Worm (Caenorhabditis elegans) whole organism, L4 larva: ENCODE data around the gene T16G1.4.

Source experiments
- F10B5.3 ChIP-seq: sonication (generic microtip); optimal IDR thresholded peaks from 2 replicates; lab custom pipeline; 2016; ENCODE audit warnings: mild to moderate bottlenecking, missing genetic modification characterization, missing compliant biosample characterization
- F26F4.8 ChIP-seq: fragments of 200-800 bp; sonication (Bioruptor generic); conservative IDR thresholded peaks from 2 replicates; pipeline ENCODE4 v1.3.6; 2022; ENCODE audit warnings: missing genetic modification characterization, missing compliant biosample characterization
- F37D6.2 ChIP-seq: sonication (generic microtip); optimal IDR thresholded peaks from 2 replicates; lab custom pipeline; 2016; ENCODE audit warnings: mild to moderate bottlenecking, missing genetic modification characterization, missing compliant biosample characterization
- F44E2.7 ChIP-seq: fragments of 200-800 bp; sonication (Bioruptor generic); IDR thresholded peaks from 2 replicates; pipeline ENCODE4 v2.1.2; 2022; ENCODE audit warnings: missing genetic modification characterization, missing compliant biosample characterization
- R02D3.7 ChIP-seq: fragments of 150-350 bp; sonication (generic microtip); optimal IDR thresholded peaks from 3 replicates; lab custom pipeline; 2014; ENCODE audit warnings: missing biosample characterization, missing genetic modification characterization
- Y5F2A.4 ChIP-seq: fragments of 200-800 bp; sonication (Bioruptor generic); optimal IDR thresholded peaks from 2 replicates; lab custom pipeline; 2018; ENCODE audit warnings: mild to moderate bottlenecking, missing genetic modification characterization, missing compliant biosample characterization
- aly-2 ChIP-seq: sonication (generic microtip); optimal IDR thresholded peaks from 2 replicates; lab custom pipeline; 2018; ENCODE audit warnings: missing biosample characterization, missing genetic modification characterization
- ama-1 ChIP-seq: fragments of 150-350 bp; optimal IDR thresholded peaks from 2 replicates; lab custom pipeline; 2014; ENCODE audit warnings: inconsistent platforms, mixed read lengths
- attf-4 ChIP-seq: sonication (generic microtip); optimal IDR thresholded peaks from 3 replicates; lab custom pipeline; 2017; ENCODE audit warnings: missing biosample characterization, missing genetic modification characterization
- ceh-20 ChIP-seq: fragments of 200-800 bp; sonication (Bioruptor generic); IDR thresholded peaks from 2 replicates; pipeline ENCODE4 v1.3.6; 2022; ENCODE audit warnings: missing genetic modification reagents, missing genetic modification characterization, missing compliant biosample characterization
- ceh-28 ChIP-seq: fragments of 150-350 bp; optimal IDR thresholded peaks from 2 replicates; lab custom pipeline; 2014; ENCODE audit warnings: missing biosample characterization, missing genetic modification reagents, missing genetic modification characterization
- ceh-62 ChIP-seq: sonication (generic microtip); optimal IDR thresholded peaks from 2 replicates; lab custom pipeline; 2017; ENCODE audit warnings: missing biosample characterization, missing genetic modification characterization
- ces-1 ChIP-seq: fragments of 150-350 bp; sonication (generic microtip); optimal IDR thresholded peaks from 4 replicates; lab custom pipeline; 2014; ENCODE audit warnings: missing biosample characterization, missing genetic modification reagents, missing genetic modification characterization
- daf-16 ChIP-seq, 3 experiments: sonication (generic microtip); optimal IDR thresholded peaks; 2 replicates each; lab custom pipeline; 2016 to 2017; ENCODE audit warnings: missing genetic modification characterization in 3 of 3, missing genetic modification reagents in 3 of 3, mild to moderate bottlenecking in 2 of 3, missing compliant biosample characterization in 2 of 3, missing biosample characterization in 1 of 3, moderate library complexity in 1 of 3
- daf-8 ChIP-seq: fragments of 200-800 bp; sonication (Bioruptor generic); IDR thresholded peaks from 2 replicates; pipeline ENCODE4 v1.3.6; 2022; ENCODE audit warnings: missing genetic modification characterization, missing compliant biosample characterization
- dmd-6 ChIP-seq: fragments of 200-800 bp; sonication (Bioruptor generic); IDR thresholded peaks from 2 replicates; pipeline ENCODE4 v1.3.6; 2022; ENCODE audit warnings: missing genetic modification reagents, missing genetic modification characterization, missing compliant biosample characterization
- dmd-8 ChIP-seq: fragments of 200-800 bp; sonication (Bioruptor generic); IDR thresholded peaks from 2 replicates; pipeline ENCODE4 v1.3.6; 2022; ENCODE audit warnings: missing genetic modification characterization, missing compliant biosample characterization
- dpl-1 ChIP-seq: fragments of 150-350 bp; optimal IDR thresholded peaks from 2 replicates; lab custom pipeline; 2014; ENCODE audit warnings: missing biosample characterization, missing genetic modification reagents, missing genetic modification characterization
- duxl-1 ChIP-seq: sonication (generic microtip); optimal IDR thresholded peaks from 2 replicates; lab custom pipeline; 2016; ENCODE audit warnings: mild to moderate bottlenecking, missing genetic modification characterization, moderate library complexity, missing compliant biosample characterization; ENCODE audit not compliant: poor library complexity
- dve-1 ChIP-seq: sonication (generic microtip); optimal IDR thresholded peaks from 2 replicates; lab custom pipeline; 2017; ENCODE audit warnings: antibody characterized with exemption, mild to moderate bottlenecking, missing genetic modification characterization, missing compliant biosample characterization; ENCODE audit not compliant: insufficient read depth
- fkh-10 ChIP-seq: fragments of 150-350 bp; optimal IDR thresholded peaks from 2 replicates; lab custom pipeline; 2014; ENCODE audit warnings: missing biosample characterization, missing genetic modification reagents, missing genetic modification characterization
- fos-1 ChIP-seq: fragments of 150-350 bp; optimal IDR thresholded peaks from 2 replicates; lab custom pipeline; 2014; ENCODE audit warnings: missing biosample characterization, missing genetic modification characterization
- hlh-11 ChIP-seq: fragments of 200-800 bp; sonication (Bioruptor generic); optimal IDR thresholded peaks from 2 replicates; lab custom pipeline; 2018; ENCODE audit warnings: mild to moderate bottlenecking, missing genetic modification characterization, missing compliant biosample characterization
- hlh-30 ChIP-seq: sonication (generic microtip); optimal IDR thresholded peaks from 2 replicates; lab custom pipeline; 2017; ENCODE audit warnings: antibody characterized with exemption, mild to moderate bottlenecking, missing genetic modification characterization, missing compliant biosample characterization; ENCODE audit not compliant: insufficient read depth
- lin-1 ChIP-seq: fragments of 200-800 bp; sonication (Bioruptor generic); IDR thresholded peaks from 2 replicates; pipeline ENCODE4 v1.3.6; 2022; ENCODE audit warnings: missing genetic modification reagents, missing genetic modification characterization, missing compliant biosample characterization
- lin-13 ChIP-seq: fragments of 150-350 bp; optimal IDR thresholded peaks from 2 replicates; lab custom pipeline; 2014; ENCODE audit warnings: missing biosample characterization, missing genetic modification reagents, missing genetic modification characterization
- lin-15B ChIP-seq: fragments of 150-350 bp; sonication (generic microtip); optimal IDR thresholded peaks from 3 replicates; lab custom pipeline; 2014; ENCODE audit warnings: missing biosample characterization, missing genetic modification characterization
- lin-38 ChIP-seq: fragments of 200-800 bp; sonication (Bioruptor generic); IDR thresholded peaks from 2 replicates; pipeline ENCODE4 v1.3.6; 2022; ENCODE audit warnings: missing genetic modification reagents, missing genetic modification characterization, missing compliant biosample characterization
- lir-3 ChIP-seq: sonication (generic microtip); optimal IDR thresholded peaks from 2 replicates; lab custom pipeline; 2016; ENCODE audit warnings: mild to moderate bottlenecking, missing genetic modification characterization, missing compliant biosample characterization
- madf-5 ChIP-seq, 2 experiments: fragments of 200-800 bp; sonication (Bioruptor generic); IDR thresholded peaks; 2 replicates each; pipeline ENCODE4 v1.3.6; 2022; ENCODE audit warnings: missing compliant biosample characterization in 2 of 2, missing genetic modification characterization in 2 of 2
- mdt-29 ChIP-seq: fragments of 200-800 bp; sonication (Bioruptor generic); IDR thresholded peaks from 2 replicates; pipeline ENCODE4 v1.3.6; 2022; ENCODE audit warnings: missing genetic modification reagents, missing genetic modification characterization, missing compliant biosample characterization
- mep-1 ChIP-seq: fragments of 150-350 bp; sonication (generic microtip); optimal IDR thresholded peaks from 3 replicates; lab custom pipeline; 2014; ENCODE audit warnings: missing biosample characterization, missing genetic modification characterization
- mes-2 ChIP-seq: sonication (generic microtip); optimal IDR thresholded peaks from 2 replicates; lab custom pipeline; 2016; ENCODE audit warnings: missing genotype, mild to moderate bottlenecking, missing genetic modification characterization, missing compliant biosample characterization; ENCODE audit not compliant: poor library complexity, severe bottlenecking
- mxl-2 ChIP-seq: fragments of 200-800 bp; sonication (Bioruptor generic); conservative IDR thresholded peaks from 2 replicates; pipeline ENCODE4 v1.3.6; 2022; ENCODE audit warnings: missing genetic modification reagents, missing genetic modification characterization, missing compliant biosample characterization
- mxl-3 ChIP-seq: fragments of 200-800 bp; sonication (Bioruptor generic); optimal IDR thresholded peaks from 2 replicates; lab custom pipeline; 2018; ENCODE audit warnings: mild to moderate bottlenecking, missing genetic modification characterization, missing compliant biosample characterization
- nhr-10 ChIP-seq: fragments of 150-350 bp; optimal IDR thresholded peaks from 2 replicates; lab custom pipeline; 2014; ENCODE audit warnings: missing biosample characterization, missing genetic modification characterization
- nhr-102 ChIP-seq: sonication (generic microtip); optimal IDR thresholded peaks from 2 replicates; lab custom pipeline; 2016; ENCODE audit warnings: mild to moderate bottlenecking, missing genetic modification characterization, moderate library complexity, missing compliant biosample characterization
- nhr-25 ChIP-seq: sonication (generic microtip); optimal IDR thresholded peaks from 2 replicates; lab custom pipeline; 2017; ENCODE audit warnings: missing genetic modification characterization, mild to moderate bottlenecking, missing compliant biosample characterization, antibody characterized with exemption, moderate library complexity, borderline replicate concordance; ENCODE audit not compliant: insufficient read depth
- nhr-28 ChIP-seq: fragments of 150-350 bp; optimal IDR thresholded peaks from 2 replicates; lab custom pipeline; 2014; ENCODE audit warnings: missing biosample characterization, missing genetic modification characterization
- nhr-48 ChIP-seq: sonication (generic microtip); optimal IDR thresholded peaks from 2 replicates; lab custom pipeline; 2016; ENCODE audit warnings: mild to moderate bottlenecking, missing genetic modification characterization, missing compliant biosample characterization
- nhr-6 ChIP-seq: fragments of 150-350 bp; optimal IDR thresholded peaks from 2 replicates; lab custom pipeline; 2014; ENCODE audit warnings: missing biosample characterization, missing genetic modification characterization
- nhr-76 ChIP-seq: fragments of 150-350 bp; optimal IDR thresholded peaks from 2 replicates; lab custom pipeline; 2014; ENCODE audit warnings: missing biosample characterization, missing genetic modification characterization
- nhr-77 ChIP-seq: fragments of 150-350 bp; optimal IDR thresholded peaks from 2 replicates; lab custom pipeline; 2014; ENCODE audit warnings: missing biosample characterization, missing genetic modification characterization
- pqm-1 ChIP-seq: sonication (generic microtip); optimal IDR thresholded peaks from 2 replicates; lab custom pipeline; 2017; ENCODE audit warnings: missing biosample characterization, missing genetic modification characterization
- saeg-2 ChIP-seq: fragments of 200-800 bp; sonication (Bioruptor generic); IDR thresholded peaks from 2 replicates; pipeline ENCODE4 v1.3.6; 2022; ENCODE audit warnings: missing genetic modification reagents, missing genetic modification characterization, missing compliant biosample characterization
- sdz-12 ChIP-seq: fragments of 200-800 bp; sonication (Bioruptor generic); optimal IDR thresholded peaks from 2 replicates; lab custom pipeline; 2018; ENCODE audit warnings: mild to moderate bottlenecking, missing genetic modification characterization, missing compliant biosample characterization
- snpc-1.2 ChIP-seq: fragments of 200-800 bp; sonication (Bioruptor generic); IDR thresholded peaks from 2 replicates; pipeline ENCODE4 v1.3.6; 2022; ENCODE audit warnings: missing genetic modification reagents, missing genetic modification characterization, missing compliant biosample characterization
- snpc-4 ChIP-seq: fragments of 150-350 bp; optimal IDR thresholded peaks from 2 replicates; lab custom pipeline; 2014; ENCODE audit warnings: missing biosample characterization, missing genetic modification characterization
- zfp-2 ChIP-seq: sonication (generic microtip); optimal IDR thresholded peaks from 2 replicates; lab custom pipeline; 2016; ENCODE audit warnings: mild to moderate bottlenecking, missing genetic modification characterization, missing compliant biosample characterization
- zfp-3 ChIP-seq: fragments of 200-800 bp; sonication (Bioruptor generic); conservative IDR thresholded peaks from 2 replicates; pipeline ENCODE4 v1.3.6; 2022; ENCODE audit warnings: missing genetic modification reagents, missing genetic modification characterization, missing compliant biosample characterization
- ztf-11 ChIP-seq: fragments of 150-350 bp; optimal IDR thresholded peaks from 2 replicates; lab custom pipeline; 2014; ENCODE audit warnings: missing biosample characterization, missing genetic modification characterization
- ztf-7 ChIP-seq: fragments of 150-350 bp; optimal IDR thresholded peaks from 2 replicates; lab custom pipeline; 2014; ENCODE audit warnings: missing biosample characterization, missing genetic modification characterization

Gene T16G1.4

DNA sequence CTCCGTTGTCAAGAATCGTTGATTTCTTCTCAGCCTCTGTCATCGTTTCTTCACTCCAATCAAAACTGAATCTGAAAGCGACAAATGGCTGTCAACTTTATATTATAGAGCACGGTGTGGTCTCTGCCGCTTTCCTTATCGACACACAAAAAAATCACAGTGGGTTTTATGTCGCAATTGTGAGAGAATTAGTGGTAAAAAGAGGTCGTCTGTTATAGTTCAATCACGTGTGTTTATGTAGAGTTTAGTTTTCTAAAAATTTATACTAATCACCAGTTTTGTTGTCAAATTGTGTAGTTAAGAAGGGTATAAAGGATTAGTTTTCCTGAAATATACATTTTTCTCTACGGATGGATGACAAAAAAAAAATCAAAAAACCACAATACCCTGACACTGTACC lies 6.7 kb downstream of the T16G1.4 start, which contains the start of gene T16G1.7 (continued):
- TF ChIP-seq sdz-12 (GFP tag; lab: Kevin White, UChicago) (no peak), lin-1 (GFP tag; lab: Robert Waterston, UW) (peak; percentile 72; the same call in 1 of the 2 replicates), lin-15B (no peak), saeg-2 (GFP tag; lab: Robert Waterston, UW) (no peak), F10B5.3 (tag; lab: Kevin White, UChicago) (no peak), F44E2.7 (no peak), nhr-102 (tag; lab: Kevin White, UChicago) (peak; percentile 66), hlh-11 (tag; lab: Kevin White, UChicago) (peak; percentile 82), F37D6.2 (tag; lab: Kevin White, UChicago) (no peak), ceh-62 (tag; lab: Kevin White, UChicago) (no peak), aly-2 (tag; lab: Kevin White, UChicago) (no peak), F26F4.8 (GFP tag; lab: Robert Waterston, UW) (no peak), ztf-11 (tag; lab: Kevin White, UChicago) (no peak), ceh-28 (tag; lab: Kevin White, UChicago) (no peak), mes-2 (tag; lab: Kevin White, UChicago) (no peak), fkh-10 (GFP tag; lab: Kevin White, UChicago) (no peak), lin-13 (GFP tag; lab: Kevin White, UChicago) (no peak), pqm-1 (tag; lab: Kevin White, UChicago) (peak; percentile 98), ces-1 (GFP tag; lab: Kevin White, UChicago) (no peak), zfp-2 (no peak), nhr-10 (tag; lab: Kevin White, UChicago) (no peak), mxl-2 (no peak), dmd-6 (GFP tag; lab: Robert Waterston, UW) (peak; percentile 96), nhr-48 (tag; lab: Kevin White, UChicago) (no peak), nhr-76 (tag; lab: Kevin White, UChicago) (no peak), dmd-8 (no peak), daf-16 (GFP tag; optimal IDR thresholded peaks at IDR 0.05; lab: Kevin White, UChicago) (no peak), daf-16 (tag; optimal IDR thresholded peaks at IDR 0.05; lab: Kevin White, UChicago) (peak; percentile 77), mep-1 (tag; lab: Kevin White, UChicago) (no peak), duxl-1 (tag; lab: Kevin White, UChicago) (no peak), ztf-7 (tag; lab: Kevin White, UChicago) (no peak), snpc-1.2 (no peak), nhr-28 (tag; lab: Kevin White, UChicago) (peak; percentile 96), zfp-3 (no peak), mxl-3 (GFP tag; lab: Kevin White, UChicago) (peak; percentile 58)

ce11 chrV:12933654-12934053 lies 8.0 kb downstream of the T16G1.4 start:
- TF ChIP-seq daf-8 (GFP tag; lab: Robert Waterston, UW) (no peak), nhr-6 (tag; lab: Kevin White, UChicago) (no peak), nhr-28 (tag; lab: Kevin White, UChicago) (peak; percentile 48), nhr-77 (tag; lab: Kevin White, UChicago) (no peak), fos-1 (tag; lab: Kevin White, UChicago) (no peak), pqm-1 (tag; lab: Kevin White, UChicago) (peak; percentile 47), dve-1 (tag; lab: Kevin White, UChicago) (peak; percentile 44), ztf-11 (tag; lab: Kevin White, UChicago) (no peak), snpc-4 (tag; lab: Kevin White, UChicago) (no peak), lin-38 (GFP tag; lab: Robert Waterston, UW) (no peak), sdz-12 (GFP tag; lab: Kevin White, UChicago) (no peak), ama-1 (lab: Kevin White, UChicago) (no peak), R02D3.7 (tag; lab: Kevin White, UChicago) (no peak), hlh-30 (tag; lab: Kevin White, UChicago) (no peak), madf-5 (GFP tag; IDR thresholded peaks at IDR 0.05; lab: Robert Waterston, UW) (no peak), nhr-25 (no peak), ceh-20 (GFP tag; lab: Robert Waterston, UW) (no peak), lir-3 (tag; lab: Kevin White, UChicago) (no peak), Y5F2A.4 (no peak), mdt-29 (GFP tag; lab: Robert Waterston, UW) (no peak), nhr-48 (tag; lab: Kevin White, UChicago) (no peak), attf-4 (tag; lab: Kevin White, UChicago) (no peak), dpl-1 (GFP tag; lab: Kevin White, UChicago) (no peak)
